Worm (Caenorhabditis elegans): Measurements from ENCODE around the gene F58F12.1.
A peak's percentile ranks its signal among the peaks of the same experiment; 100 is the strongest.

DNA sequence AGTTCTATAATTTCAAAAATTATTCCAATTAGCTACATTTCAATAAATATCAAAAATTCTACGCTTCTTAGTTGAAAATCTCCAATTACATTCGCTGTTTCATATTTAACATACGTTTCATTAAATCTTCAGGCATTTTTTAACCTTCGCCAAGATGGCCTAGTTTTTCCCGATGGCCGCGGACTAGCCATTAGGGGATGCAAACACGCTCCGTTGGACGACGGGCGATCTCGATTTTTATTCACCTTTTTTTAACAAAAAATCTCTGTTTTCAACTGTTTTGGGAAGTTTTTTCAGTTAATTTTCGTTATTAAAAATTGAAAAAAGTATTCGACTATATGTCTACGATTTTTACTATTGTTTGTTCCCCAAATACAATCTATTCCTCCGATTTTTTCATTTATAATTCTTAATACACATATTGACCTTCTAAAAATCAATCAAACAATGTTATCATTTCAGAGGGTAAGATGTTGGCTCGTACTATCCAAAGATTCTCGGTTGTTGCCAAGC lies at the start of gene F58F12.1:
- TF ChIP-seq dpl-1 (GFP tag; optimal IDR thresholded peaks at IDR 0.05): peak; percentile 56
- no peak for TF ChIP-seq zip-2 (tag; optimal IDR thresholded peaks at IDR 0.05)
- no peak for TF ChIP-seq saeg-2 (GFP tag; IDR thresholded peaks at IDR 0.05)

All from whole organism, L4 larva.